Fruit fly (Drosophila melanogaster) whole organism, embryonic: ENCODE data around the gene CG13376.

Experiments used
- Adf1 ChIP-seq: fragments of 200-800 bp; sonication (Bioruptor generic); IDR thresholded peaks from 2 replicates; pipeline ENCODE4 v1.3.6; 2022; ENCODE audit warnings: missing biosample characterization, missing genetic modification characterization
- B-H2 ChIP-seq: fragments of 200-800 bp; sonication (Bioruptor generic); optimal IDR thresholded peaks from 2 replicates; lab custom pipeline; 2018; ENCODE audit warnings: missing biosample characterization, mild to moderate bottlenecking, missing genetic modification characterization
- C15 ChIP-seq: fragments of 200-800 bp; sonication (Bioruptor generic); IDR thresholded peaks from 3 replicates; pipeline ENCODE4 v1.3.6; 2022; ENCODE audit warnings: missing biosample characterization, missing genetic modification characterization
- CG10565 ChIP-seq: fragments of 200-800 bp; sonication (Bioruptor generic); optimal IDR thresholded peaks from 3 replicates; lab custom pipeline; 2016; ENCODE audit warnings: missing biosample characterization, mild to moderate bottlenecking, missing genetic modification characterization
- CG11085 ChIP-seq: fragments of 200-800 bp; sonication (Bioruptor generic); IDR thresholded peaks from 2 replicates; pipeline ENCODE4 v1.3.6; 2022; ENCODE audit warnings: missing biosample characterization, missing genetic modification characterization
- CG14014 ChIP-seq: fragments of 200-800 bp; sonication (Bioruptor generic); IDR thresholded peaks from 2 replicates; pipeline ENCODE4 v1.3.6; 2022; ENCODE audit warnings: missing biosample characterization, missing genetic modification characterization
- CG15073 ChIP-seq: fragments of 200-800 bp; sonication (Bioruptor generic); optimal IDR thresholded peaks from 2 replicates; lab custom pipeline; 2016; ENCODE audit warnings: missing biosample characterization, missing genetic modification characterization
- CG15479 ChIP-seq: fragments of 200-800 bp; sonication (Bioruptor generic); optimal IDR thresholded peaks from 3 replicates; lab custom pipeline; 2019; ENCODE audit warnings: missing biosample characterization, mild to moderate bottlenecking, missing genetic modification characterization, moderate library complexity
- CG1603 ChIP-seq: fragments of 200-800 bp; sonication (Bioruptor generic); optimal IDR thresholded peaks from 2 replicates; lab custom pipeline; 2019; ENCODE audit warnings: missing biosample characterization, mild to moderate bottlenecking, missing genetic modification characterization, moderate library complexity
- CG17186 ChIP-seq: fragments of 200-800 bp; sonication (Bioruptor generic); optimal IDR thresholded peaks from 3 replicates; lab custom pipeline; 2017; ENCODE audit warnings: missing biosample characterization, missing genetic modification reagents, missing genetic modification characterization
- CG32532 ChIP-seq: fragments of 200-800 bp; sonication (Bioruptor generic); IDR thresholded peaks from 2 replicates; pipeline ENCODE4 v1.3.6; 2022; ENCODE audit warnings: missing biosample characterization, missing genetic modification characterization
- CG3407 ChIP-seq: fragments of 200-800 bp; sonication (Bioruptor generic); optimal IDR thresholded peaks from 2 replicates; lab custom pipeline; 2018; ENCODE audit warnings: missing biosample characterization, mild to moderate bottlenecking, missing genetic modification characterization
- CG34224 ChIP-seq: fragments of 200-800 bp; sonication (Bioruptor generic); IDR thresholded peaks from 3 replicates; pipeline ENCODE4 v1.3.6; 2022; ENCODE audit warnings: missing biosample characterization, missing genetic modification characterization; ENCODE audit not compliant: partially characterized antibody
- CG34376 ChIP-seq: fragments of 200-800 bp; sonication (Bioruptor generic); optimal IDR thresholded peaks from 2 replicates; lab custom pipeline; 2018; ENCODE audit warnings: missing biosample characterization, mild to moderate bottlenecking, missing genetic modification characterization
- CG4617 ChIP-seq: fragments of 200-800 bp; sonication (Bioruptor generic); optimal IDR thresholded peaks from 3 replicates; lab custom pipeline; 2016; ENCODE audit warnings: missing biosample characterization, missing genetic modification characterization, borderline replicate concordance
- CG5245 ChIP-seq: fragments of 200-800 bp; sonication (Bioruptor generic); optimal IDR thresholded peaks from 3 replicates; lab custom pipeline; 2016; ENCODE audit warnings: missing biosample characterization, missing genetic modification characterization
- CG6791 ChIP-seq: fragments of 200-800 bp; sonication (Bioruptor generic); IDR thresholded peaks from 3 replicates; pipeline ENCODE4 v1.3.6; 2022; ENCODE audit warnings: missing biosample characterization, missing genetic modification characterization; ENCODE audit not compliant: partially characterized antibody
- CG8290 ChIP-seq, 3 experiments: fragments of 200-800 bp; sonication (Bioruptor generic); optimal IDR thresholded peaks; 2 replicates each; lab custom pipeline; 2016 to 2019; ENCODE audit warnings: missing biosample characterization in 3 of 3, missing genetic modification characterization in 3 of 3, mild to moderate bottlenecking in 2 of 3, moderate library complexity in 1 of 3
- CoRest ChIP-seq: fragments of 200-800 bp; sonication (Bioruptor generic); optimal IDR thresholded peaks from 3 replicates; lab custom pipeline; 2018; ENCODE audit warnings: missing biosample characterization, mild to moderate bottlenecking, missing genetic modification characterization, moderate library complexity
- Gsc ChIP-seq: fragments of 200-800 bp; sonication (Bioruptor generic); IDR thresholded peaks from 2 replicates; pipeline ENCODE4 v1.3.6; 2022; ENCODE audit warnings: missing biosample characterization, missing genetic modification characterization
- HLH4C ChIP-seq: fragments of 200-800 bp; sonication (Bioruptor generic); IDR thresholded peaks from 3 replicates; pipeline ENCODE4 v1.3.6; 2022; ENCODE audit warnings: missing biosample characterization, missing genetic modification characterization; ENCODE audit not compliant: partially characterized antibody
- HmgZ ChIP-seq: fragments of 200-800 bp; sonication (Bioruptor generic); optimal IDR thresholded peaks from 2 replicates; lab custom pipeline; 2018; ENCODE audit warnings: missing biosample characterization, mild to moderate bottlenecking, missing genetic modification characterization
- Meics ChIP-seq: fragments of 200-800 bp; sonication (Bioruptor generic); optimal IDR thresholded peaks from 2 replicates; lab custom pipeline; 2017; ENCODE audit warnings: missing biosample characterization, mild to moderate bottlenecking, missing genetic modification characterization
- Myb ChIP-seq: fragments of 200-800 bp; sonication (Bioruptor generic); optimal IDR thresholded peaks from 2 replicates; lab custom pipeline; 2016; ENCODE audit warnings: missing biosample characterization, missing genetic modification characterization
- Oaz ChIP-seq: fragments of 200-800 bp; sonication (Bioruptor generic); IDR thresholded peaks from 2 replicates; pipeline ENCODE4 v1.3.6; 2022; ENCODE audit warnings: missing biosample characterization, missing genetic modification characterization
- Oli ChIP-seq: fragments of 200-800 bp; sonication (Bioruptor generic); optimal IDR thresholded peaks from 2 replicates; lab custom pipeline; 2018; ENCODE audit warnings: missing biosample characterization, mild to moderate bottlenecking, missing genetic modification characterization, moderate library complexity
- Scr ChIP-seq: fragments of 200-800 bp; sonication (Bioruptor generic); IDR thresholded peaks from 2 replicates; pipeline ENCODE4 v1.3.6; 2022; ENCODE audit warnings: missing biosample characterization, missing genetic modification characterization; ENCODE audit not compliant: partially characterized antibody
- Sry-δ ChIP-seq: fragments of 200-800 bp; sonication (Bioruptor generic); optimal IDR thresholded peaks from 2 replicates; lab custom pipeline; 2016; ENCODE audit warnings: missing biosample characterization, missing genetic modification characterization
- Trl ChIP-seq, 3 experiments: fragments of >200 bp in 2 of 3; fragments of 200-800 bp in 1 of 3; sonication (Bioruptor generic) in 1 of 3; optimal IDR thresholded peaks; 2 replicates in 1 of 3; 3 replicates in 2 of 3; lab custom pipeline; 2016 to 2017; ENCODE audit warnings: missing biosample characterization in 1 of 3, missing genetic modification characterization in 1 of 3
- Usf ChIP-seq: fragments of 200-800 bp; sonication (Bioruptor generic); optimal IDR thresholded peaks from 2 replicates; lab custom pipeline; 2017; ENCODE audit warnings: missing genotype, missing biosample characterization, missing genetic modification characterization
- Xbp1 ChIP-seq: fragments of 200-800 bp; sonication (Bioruptor generic); optimal IDR thresholded peaks from 3 replicates; lab custom pipeline; 2016; ENCODE audit warnings: missing biosample characterization, mild to moderate bottlenecking, missing genetic modification characterization
- YL-1 ChIP-seq: fragments of 200-800 bp; sonication (Bioruptor generic); optimal IDR thresholded peaks from 3 replicates; lab custom pipeline; 2017; ENCODE audit warnings: missing biosample characterization, mild to moderate bottlenecking, missing genetic modification characterization
- ato ChIP-seq: fragments of 200-800 bp; sonication (Bioruptor generic); IDR thresholded peaks from 2 replicates; pipeline ENCODE4 v1.3.6; 2022; ENCODE audit warnings: missing biosample characterization, missing genetic modification characterization; ENCODE audit not compliant: partially characterized antibody
- da ChIP-seq: fragments of 200-800 bp; sonication (Bioruptor generic); optimal IDR thresholded peaks from 2 replicates; lab custom pipeline; 2016; ENCODE audit warnings: missing biosample characterization, missing genetic modification characterization
- dimm ChIP-seq: fragments of 200-800 bp; sonication (Bioruptor generic); IDR thresholded peaks from 2 replicates; pipeline ENCODE4 v1.3.6; 2022; ENCODE audit warnings: missing biosample characterization, missing genetic modification characterization
- dm ChIP-seq: fragments of 200-800 bp; sonication (Bioruptor generic); optimal IDR thresholded peaks from 3 replicates; lab custom pipeline; 2016; ENCODE audit warnings: missing biosample characterization, missing genetic modification characterization
- dmrt11E ChIP-seq: fragments of 200-800 bp; sonication (Bioruptor generic); optimal IDR thresholded peaks from 3 replicates; lab custom pipeline; 2018; ENCODE audit warnings: missing biosample characterization, mild to moderate bottlenecking, missing genetic modification characterization, moderate library complexity
- dysf ChIP-seq: fragments of 200-800 bp; sonication (Bioruptor generic); IDR thresholded peaks from 3 replicates; pipeline ENCODE4 v1.3.6; 2022; ENCODE audit warnings: missing biosample characterization, missing genetic modification characterization
- fd3F ChIP-seq: fragments of 200-800 bp; sonication (Bioruptor generic); optimal IDR thresholded peaks from 2 replicates; lab custom pipeline; 2018; ENCODE audit warnings: missing biosample characterization, mild to moderate bottlenecking, missing genetic modification characterization, moderate library complexity
- jigr1 ChIP-seq: fragments of 200-800 bp; sonication (Bioruptor generic); IDR thresholded peaks from 3 replicates; pipeline ENCODE4 v1.3.6; 2022; ENCODE audit warnings: missing biosample characterization, missing genetic modification characterization
- nerfin-2 ChIP-seq: fragments of 200-800 bp; sonication (Bioruptor generic); IDR thresholded peaks from 2 replicates; pipeline ENCODE4 v1.3.6; 2022; ENCODE audit warnings: missing biosample characterization, missing genetic modification characterization; ENCODE audit not compliant: partially characterized antibody
- pan ChIP-seq, 4 experiments: fragments of >200 bp in 3 of 4; fragments of 200-800 bp in 1 of 4; sonication (Bioruptor generic) in 1 of 4; optimal IDR thresholded peaks in 3 of 4; IDR thresholded peaks in 1 of 4; 2 replicates each; pipeline versions ENCODE4 v1.3.6 to Lab custom; 2017 to 2022; ENCODE audit warnings: missing biosample characterization in 2 of 4, missing genetic modification characterization in 2 of 4, mixed read lengths in 1 of 4
- phol ChIP-seq: fragments of 200-800 bp; sonication (Bioruptor generic); optimal IDR thresholded peaks from 3 replicates; lab custom pipeline; 2018; ENCODE audit warnings: missing biosample characterization, mild to moderate bottlenecking, missing genetic modification characterization, moderate library complexity
- psq ChIP-seq: fragments of 200-800 bp; sonication (Bioruptor generic); optimal IDR thresholded peaks from 2 replicates; lab custom pipeline; 2017; ENCODE audit warnings: missing biosample characterization, missing genetic modification characterization
- pzg ChIP-seq: fragments of 200-800 bp; sonication (Bioruptor generic); optimal IDR thresholded peaks from 3 replicates; lab custom pipeline; 2018; ENCODE audit warnings: missing biosample characterization, mild to moderate bottlenecking, missing genetic modification characterization, moderate library complexity
- slbo ChIP-seq: fragments of 200-800 bp; sonication (Bioruptor generic); IDR thresholded peaks from 2 replicates; pipeline ENCODE4 v1.3.6; 2022; ENCODE audit warnings: missing biosample characterization, missing genetic modification characterization
- z ChIP-seq: fragments of 200-800 bp; sonication (Bioruptor generic); IDR thresholded peaks from 3 replicates; pipeline ENCODE4 v1.3.6; 2022; ENCODE audit warnings: missing biosample characterization, missing genetic modification characterization
- zen2 ChIP-seq: fragments of 200-800 bp; sonication (Bioruptor generic); IDR thresholded peaks from 3 replicates; pipeline ENCODE4 v1.3.6; 2022; ENCODE audit warnings: missing biosample characterization, missing genetic modification characterization; ENCODE audit not compliant: partially characterized antibody

The CG13376 gene

DNA sequence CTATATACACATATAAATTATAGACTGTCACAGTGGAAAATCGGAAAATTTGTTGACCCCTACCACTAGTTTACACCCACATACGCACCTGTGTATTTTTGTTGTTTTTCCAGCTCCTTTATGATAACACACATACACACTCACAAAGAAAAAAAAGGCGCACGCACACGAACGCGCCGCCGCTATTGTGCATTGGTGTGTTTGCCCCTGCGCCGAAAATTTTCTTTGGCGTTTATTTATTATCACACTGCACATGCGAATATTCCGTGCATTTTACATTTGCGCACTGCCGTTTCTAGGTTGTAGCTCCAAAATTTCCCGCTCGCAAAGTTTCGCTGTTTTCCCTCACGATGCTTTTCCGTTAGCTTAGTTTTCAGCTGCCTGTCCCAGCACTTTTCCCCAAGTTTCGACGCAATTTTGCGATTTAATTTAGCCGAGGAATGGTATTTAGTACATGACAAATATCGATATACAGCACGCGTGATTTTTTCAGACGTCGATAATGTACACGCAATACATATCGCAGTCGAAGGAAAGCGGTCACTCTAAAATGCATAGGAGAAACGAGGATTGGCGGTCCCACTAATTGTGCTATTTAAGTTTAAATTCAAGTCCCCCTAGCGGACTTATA lies 12.4 kb upstream of the CG13376 start, which contains the start of the genes CG3777 and ewg (continued):
- TF ChIP-seq Xbp1 (GFP tag; lab: Kevin White, UChicago) (peak; percentile 54), z (GFP tag; lab: Robert Waterston, UW) (no peak), Sry-δ (GFP tag; lab: Kevin White, UChicago) (peak; percentile 87), CG15479 (GFP tag; lab: Kevin White, UChicago) (peak; percentile 65), nerfin-2 (GFP tag; lab: Robert Waterston, UW) (peak; percentile 93), C15 (no peak), CG14014 (no peak), zen2 (GFP tag; lab: Robert Waterston, UW) (peak; percentile 97), jigr1 (no peak), phol (tag; lab: Kevin White, UChicago) (peak; percentile 30), Oaz (GFP tag; lab: Robert Waterston, UW) (no peak), CG34224 (GFP tag; lab: Robert Waterston, UW) (peak; percentile 94), CG15073 (GFP tag; lab: Kevin White, UChicago) (no peak), ato (GFP tag; lab: Robert Waterston, UW) (peak; percentile 97), CG17186 (peak; percentile 76), Oli (tag; lab: Kevin White, UChicago) (no peak), fd3F (GFP tag; lab: Kevin White, UChicago) (no peak), Adf1 (GFP tag; lab: Robert Waterston, UW) (peak; percentile 8; the same call in 1 of the 2 replicates), dysf (GFP tag; lab: Robert Waterston, UW) (no peak), pan (optimal IDR thresholded peaks at IDR 0.05; lab: Kevin White, UChicago) (no peak), pan (GFP tag; optimal IDR thresholded peaks at IDR 0.05 in 1 of 2, IDR thresholded peaks at IDR 0.05 in 1 of 2) (no peak), CG11085 (GFP tag; lab: Robert Waterston, UW) (no peak), da (no peak), Gsc (no peak), Meics (peak; percentile 26), dm (GFP tag; lab: Kevin White, UChicago) (peak; percentile 37), YL-1 (peak; percentile 22), CG1603 (tag; lab: Kevin White, UChicago) (peak; percentile 79), Scr (GFP tag; lab: Robert Waterston, UW) (peak; percentile 93), HLH4C (peak; percentile 94), CG6791 (GFP tag; lab: Robert Waterston, UW) (peak; percentile 99), pzg (peak; percentile 91), CG34376 (peak; percentile 26), Myb (GFP tag; lab: Kevin White, UChicago) (peak; percentile 63), B-H2 (GFP tag; lab: Kevin White, UChicago) (peak; percentile 25), HmgZ (tag; lab: Kevin White, UChicago) (peak; percentile 66), Trl (optimal IDR thresholded peaks at IDR 0.05; lab: Kevin White, UChicago) (no peak), Trl (GFP tag; optimal IDR thresholded peaks at IDR 0.05; lab: Kevin White, UChicago) (no peak), CG32532 (GFP tag; lab: Robert Waterston, UW) (no peak), dmrt11E (tag; lab: Kevin White, UChicago) (no peak), psq (GFP tag; lab: Kevin White, UChicago) (no peak), CG3407 (GFP tag; lab: Kevin White, UChicago) (no peak), CG4617 (GFP tag; lab: Kevin White, UChicago) (peak; percentile 55), dimm (no peak), slbo (GFP tag; lab: Robert Waterston, UW) (no peak), Usf (no peak), CG5245 (no peak), CG10565 (GFP tag; lab: Kevin White, UChicago) (no peak), CG8290 (GFP tag; optimal IDR thresholded peaks at IDR 0.05; lab: Kevin White, UChicago) (peak; percentile 64), CG8290 (tag; optimal IDR thresholded peaks at IDR 0.05; lab: Kevin White, UChicago) (peak in 1 of 2 experiments; percentile 72), CoRest (tag; lab: Kevin White, UChicago) (peak; percentile 22)
